Worm (Caenorhabditis elegans): Measurements from ENCODE around the gene M163.10.

DNA sequence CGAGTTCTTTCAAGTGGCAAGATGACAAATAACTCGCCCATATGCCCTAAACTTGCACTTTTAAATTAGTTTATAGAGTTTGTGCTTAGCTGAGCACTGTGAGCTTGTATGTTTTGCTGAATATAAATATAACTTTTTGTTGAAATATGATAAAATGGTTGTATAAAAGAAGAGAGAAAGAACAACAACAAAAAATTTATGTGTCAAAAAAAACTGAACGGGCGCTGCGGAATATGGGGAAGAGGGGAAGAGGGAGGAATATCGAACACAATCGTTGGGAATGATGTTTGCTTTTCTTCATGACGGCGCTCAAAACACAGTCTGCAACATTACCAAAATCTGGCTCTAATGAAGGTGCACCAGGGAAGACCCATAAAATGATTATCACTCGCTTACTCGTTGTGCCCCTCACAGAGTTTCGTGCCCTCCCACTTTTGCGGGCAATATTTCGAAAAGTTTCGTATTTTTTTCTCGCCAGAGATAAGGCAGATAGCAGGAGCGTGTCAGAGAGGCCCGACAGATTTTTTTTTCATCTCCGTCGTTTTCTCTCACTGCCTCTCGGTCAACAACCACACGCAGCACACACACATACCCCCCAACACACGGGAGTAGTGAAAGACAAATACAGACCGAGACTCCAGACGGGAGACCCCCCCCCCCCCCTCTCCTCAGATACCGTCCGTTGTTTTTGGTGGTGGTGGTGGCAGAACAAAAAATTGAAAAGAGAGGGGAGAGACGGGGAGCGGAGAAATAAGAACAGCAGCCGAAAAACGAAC lies 35.0 kb downstream of the M163.10 start:
- TF ChIP-seq med-1 (GFP tag; optimal IDR thresholded peaks at IDR 0.05; ENCODE audit: insufficient read depth) (no peak), flt-1 (GFP tag; IDR thresholded peaks at IDR 0.05) (peak; percentile 18; the same call in 1 of the 2 replicates), ztf-29 (GFP tag; IDR thresholded peaks at IDR 0.05) (no peak), tab-1 (GFP tag; IDR thresholded peaks at IDR 0.05) (no peak), cog-1 (tag; optimal IDR thresholded peaks at IDR 0.05) (no peak), ztf-23 (GFP tag; IDR thresholded peaks at IDR 0.05) (no peak)
